Worm (Caenorhabditis elegans) whole organism, L2 larva: Measurements from ENCODE around the gene nspg-14.

Experiments used
- R02D3.7 ChIP-seq: fragments of 150-350 bp; optimal IDR thresholded peaks from 2 replicates; lab custom pipeline; 2014; ENCODE audit warnings: missing biosample characterization, missing genetic modification characterization
- Y55F3AM.14 ChIP-seq: fragments of 200-800 bp; sonication (Bioruptor generic); optimal IDR thresholded peaks from 2 replicates; lab custom pipeline; 2018; ENCODE audit warnings: mild to moderate bottlenecking, missing genetic modification characterization, missing compliant biosample characterization
- ZK546.5 ChIP-seq: sonication (generic microtip); optimal IDR thresholded peaks from 2 replicates; lab custom pipeline; 2017; ENCODE audit warnings: missing biosample characterization, missing genetic modification characterization
- alr-1 ChIP-seq: fragments of 150-350 bp; optimal IDR thresholded peaks from 2 replicates; lab custom pipeline; 2014; ENCODE audit warnings: missing biosample characterization, missing genetic modification characterization
- aly-2 ChIP-seq: fragments of 150-350 bp; optimal IDR thresholded peaks from 2 replicates; lab custom pipeline; 2014; ENCODE audit warnings: missing biosample characterization, missing genetic modification characterization
- blmp-1 ChIP-seq: sonication (generic microtip); optimal IDR thresholded peaks from 2 replicates; lab custom pipeline; 2017; ENCODE audit warnings: missing genetic modification characterization, mild to moderate bottlenecking, missing compliant biosample characterization, antibody characterized with exemption, moderate library complexity; ENCODE audit not compliant: insufficient read depth
- ceh-16 ChIP-seq: fragments of 150-350 bp; optimal IDR thresholded peaks from 2 replicates; lab custom pipeline; 2014; ENCODE audit warnings: missing biosample characterization, missing genetic modification characterization
- ceh-82 ChIP-seq: fragments of 150-350 bp; optimal IDR thresholded peaks from 2 replicates; lab custom pipeline; 2014; ENCODE audit warnings: missing biosample characterization, missing genetic modification characterization
- crh-2 ChIP-seq: sonication (generic microtip); optimal IDR thresholded peaks from 2 replicates; lab custom pipeline; 2017; ENCODE audit warnings: missing biosample characterization, missing genetic modification characterization
- dmd-4 ChIP-seq: sonication (generic microtip); optimal IDR thresholded peaks from 2 replicates; lab custom pipeline; 2017; ENCODE audit warnings: missing biosample characterization, missing genetic modification characterization
- fos-1 ChIP-seq: fragments of 150-350 bp; optimal IDR thresholded peaks from 2 replicates; lab custom pipeline; 2014; ENCODE audit warnings: missing biosample characterization, missing genetic modification characterization
- gmeb-1 ChIP-seq: fragments of 150-350 bp; optimal IDR thresholded peaks from 2 replicates; lab custom pipeline; 2014; ENCODE audit warnings: missing biosample characterization, missing genetic modification characterization
- lin-13 ChIP-seq: fragments of 150-350 bp; optimal IDR thresholded peaks from 2 replicates; lab custom pipeline; 2014; ENCODE audit warnings: missing biosample characterization, missing genetic modification reagents, missing genetic modification characterization
- lin-39 ChIP-seq: fragments of 150-350 bp; optimal IDR thresholded peaks from 2 replicates; lab custom pipeline; 2014; ENCODE audit warnings: missing biosample characterization, missing genetic modification reagents, missing genetic modification characterization
- mab-5 ChIP-seq: fragments of 150-350 bp; optimal IDR thresholded peaks from 2 replicates; lab custom pipeline; 2014; ENCODE audit warnings: missing biosample characterization, missing genetic modification characterization
- mbf-1 ChIP-seq: sonication (generic microtip); optimal IDR thresholded peaks from 2 replicates; lab custom pipeline; 2017; ENCODE audit warnings: missing biosample characterization, missing genetic modification characterization
- mdl-1 ChIP-seq, 2 experiments: fragments of 150-350 bp in 1 of 2; sonication (generic microtip) in 1 of 2; optimal IDR thresholded peaks; 2 replicates each; lab custom pipeline; 2017; ENCODE audit warnings: missing biosample characterization in 2 of 2, missing genetic modification characterization in 2 of 2
- nhr-10 ChIP-seq: sonication (generic microtip); optimal IDR thresholded peaks from 2 replicates; lab custom pipeline; 2017; ENCODE audit warnings: missing biosample characterization, missing genetic modification characterization
- nhr-11 ChIP-seq: fragments of 150-350 bp; optimal IDR thresholded peaks from 2 replicates; lab custom pipeline; 2014; ENCODE audit warnings: missing biosample characterization, missing genetic modification characterization
- nhr-12 ChIP-seq: fragments of 150-350 bp; optimal IDR thresholded peaks from 2 replicates; lab custom pipeline; 2014; ENCODE audit warnings: missing biosample characterization, missing genetic modification characterization
- nhr-129 ChIP-seq: fragments of 150-350 bp; optimal IDR thresholded peaks from 2 replicates; lab custom pipeline; 2014; ENCODE audit warnings: missing biosample characterization, missing genetic modification characterization
- nhr-21 ChIP-seq: fragments of 150-350 bp; optimal IDR thresholded peaks from 2 replicates; lab custom pipeline; 2014; ENCODE audit warnings: missing biosample characterization, missing genetic modification characterization
- nhr-23 ChIP-seq: fragments of 150-350 bp; optimal IDR thresholded peaks from 2 replicates; lab custom pipeline; 2014; ENCODE audit warnings: missing biosample characterization, missing genetic modification reagents, missing genetic modification characterization
- nhr-237 ChIP-seq: fragments of 150-350 bp; optimal IDR thresholded peaks from 2 replicates; lab custom pipeline; 2014; ENCODE audit warnings: missing biosample characterization, missing genetic modification characterization
- nhr-25 ChIP-seq: fragments of 150-350 bp; sonication (generic microtip); optimal IDR thresholded peaks from 3 replicates; lab custom pipeline; 2014; ENCODE audit warnings: missing biosample characterization, missing genetic modification characterization
- nhr-77 ChIP-seq: fragments of 150-350 bp; optimal IDR thresholded peaks from 2 replicates; lab custom pipeline; 2014; ENCODE audit warnings: missing biosample characterization, missing genetic modification characterization
- sem-4 ChIP-seq: fragments of 150-350 bp; optimal IDR thresholded peaks from 2 replicates; lab custom pipeline; 2014; ENCODE audit warnings: missing biosample characterization, missing genetic modification reagents, missing genetic modification characterization
- skn-1 ChIP-seq: sonication (generic microtip); optimal IDR thresholded peaks from 2 replicates; lab custom pipeline; 2017; ENCODE audit warnings: missing biosample characterization, missing genetic modification characterization
- sma-3 ChIP-seq: sonication (generic microtip); optimal IDR thresholded peaks from 2 replicates; lab custom pipeline; 2016; ENCODE audit warnings: missing genetic modification reagents, missing genetic modification characterization, missing compliant biosample characterization
- sma-9 ChIP-seq, 2 experiments: fragments of 150-350 bp in 1 of 2; sonication (generic microtip) in 1 of 2; optimal IDR thresholded peaks; 2 replicates each; lab custom pipeline; 2014 to 2016; ENCODE audit warnings: missing genetic modification characterization in 2 of 2, mild to moderate bottlenecking in 1 of 2, missing biosample characterization in 1 of 2, missing compliant biosample characterization in 1 of 2, missing genetic modification reagents in 1 of 2, moderate library complexity in 1 of 2
- snpc-4 ChIP-seq: fragments of 150-350 bp; optimal IDR thresholded peaks from 2 replicates; lab custom pipeline; 2014; ENCODE audit warnings: missing biosample characterization, missing genetic modification characterization
- unc-39 ChIP-seq: fragments of 150-350 bp; optimal IDR thresholded peaks from 2 replicates; lab custom pipeline; 2014; ENCODE audit warnings: missing biosample characterization, missing genetic modification characterization
- unc-55 ChIP-seq: fragments of 150-350 bp; sonication (generic microtip); optimal IDR thresholded peaks from 3 replicates; lab custom pipeline; 2014; ENCODE audit warnings: missing biosample characterization, missing genetic modification reagents, missing genetic modification characterization
- unc-62 ChIP-seq: fragments of 150-350 bp; optimal IDR thresholded peaks from 2 replicates; lab custom pipeline; 2014; ENCODE audit warnings: missing biosample characterization, missing genetic modification reagents, missing genetic modification characterization
- zag-1 ChIP-seq: fragments of 150-350 bp; optimal IDR thresholded peaks from 2 replicates; lab custom pipeline; 2014; ENCODE audit warnings: missing biosample characterization, missing genetic modification characterization
- ztf-11 ChIP-seq: sonication (generic microtip); optimal IDR thresholded peaks from 2 replicates; lab custom pipeline; 2017; ENCODE audit warnings: missing biosample characterization, missing genetic modification characterization
- ztf-4 ChIP-seq: fragments of 150-350 bp; optimal IDR thresholded peaks from 2 replicates; lab custom pipeline; 2014; ENCODE audit warnings: missing biosample characterization, missing genetic modification characterization

Gene nspg-14

ce11 chrX:5255320-5255719 lies 2.5 kb downstream of the nspg-14 start:
- no peak for TF ChIP-seq unc-62 (GFP tag; lab: Kevin White, UChicago)
- TF ChIP-seq fos-1 (tag; lab: Kevin White, UChicago), result peak; percentile 51

ce11 chrX:5256999-5257398 lies 4.2 kb downstream of the nspg-14 start, which contains the start of gene nspg-12:
nspg-12 (plus strand) TSS chrX:5257299.
- TF ChIP-seq unc-39 (tag; lab: Kevin White, UChicago) (no peak), crh-2 (tag; lab: Kevin White, UChicago) (no peak), nhr-25 (no peak), alr-1 (tag; lab: Kevin White, UChicago) (no peak)

- TF ChIP-seq nhr-12 (no peak), unc-55 (GFP tag; lab: Kevin White, UChicago) (no peak), skn-1 (tag; lab: Kevin White, UChicago) (no peak), unc-39 (tag; lab: Kevin White, UChicago) (no peak), dmd-4 (no peak), alr-1 (tag; lab: Kevin White, UChicago) (no peak), mab-5 (no peak), lin-13 (GFP tag; lab: Kevin White, UChicago) (no peak), ceh-82 (tag; lab: Kevin White, UChicago) (no peak), crh-2 (tag; lab: Kevin White, UChicago) (no peak), blmp-1 (no peak), zag-1 (tag; lab: Kevin White, UChicago) (no peak), sem-4 (tag; lab: Kevin White, UChicago) (no peak), ztf-11 (no peak), unc-62 (GFP tag; lab: Kevin White, UChicago) (no peak), mbf-1 (no peak), Y55F3AM.14 (GFP tag; lab: Kevin White, UChicago) (no peak), nhr-129 (tag; lab: Kevin White, UChicago) (no peak)
Observed at ce11 chrX:5260389-5260788, 7.5 kb downstream of the nspg-14 start.

- TF ChIP-seq nhr-11 (no peak), nhr-23 (tag; lab: Kevin White, UChicago) (no peak), ztf-11 (no peak), lin-13 (GFP tag; lab: Kevin White, UChicago) (no peak), aly-2 (no peak), ztf-4 (no peak), R02D3.7 (tag; lab: Kevin White, UChicago) (no peak), crh-2 (tag; lab: Kevin White, UChicago) (peak; percentile 25), fos-1 (tag; lab: Kevin White, UChicago) (peak; percentile 62), nhr-21 (tag; lab: Kevin White, UChicago) (no peak), ZK546.5 (tag; lab: Kevin White, UChicago) (no peak), mbf-1 (no peak), ceh-82 (tag; lab: Kevin White, UChicago) (no peak), lin-39 (tag; lab: Kevin White, UChicago) (no peak), unc-62 (GFP tag; lab: Kevin White, UChicago) (no peak), nhr-237 (tag; lab: Kevin White, UChicago) (no peak), sma-9 (GFP tag; optimal IDR thresholded peaks at IDR 0.05; lab: Kevin White, UChicago) (peak; percentile 12), sma-9 (tag; optimal IDR thresholded peaks at IDR 0.05; lab: Kevin White, UChicago) (no peak), nhr-77 (tag; lab: Kevin White, UChicago) (no peak)
Observed at ce11 chrX:5262033-5262432, 9.2 kb downstream of the nspg-14 start.

ce11 chrX:5263585-5263984 lies 10.7 kb downstream of the nspg-14 start:
- no peak for TF ChIP-seq nhr-11
- TF ChIP-seq unc-62 (GFP tag; lab: Kevin White, UChicago), result no peak
- TF ChIP-seq nhr-10 (tag; lab: Kevin White, UChicago), result no peak
- TF ChIP-seq sma-3, result no peak
- no peak for TF ChIP-seq R02D3.7 (tag; lab: Kevin White, UChicago)
- no peak for TF ChIP-seq nhr-12
- TF ChIP-seq ceh-16 (tag; lab: Kevin White, UChicago), result no peak
- TF ChIP-seq gmeb-1 (tag; lab: Kevin White, UChicago), result no peak
- TF ChIP-seq unc-55 (GFP tag; lab: Kevin White, UChicago), result no peak
- TF ChIP-seq nhr-25, result no peak
- no peak for TF ChIP-seq ztf-11
- no peak for TF ChIP-seq mdl-1 (tag; optimal IDR thresholded peaks at IDR 0.05; lab: Kevin White, UChicago)
- TF ChIP-seq nhr-21 (tag; lab: Kevin White, UChicago), result no peak
- TF ChIP-seq snpc-4, result no peak
- TF ChIP-seq ZK546.5 (tag; lab: Kevin White, UChicago), result no peak
- TF ChIP-seq sem-4 (tag; lab: Kevin White, UChicago), result no peak
- no peak for TF ChIP-seq alr-1 (tag; lab: Kevin White, UChicago)
- no peak for TF ChIP-seq aly-2
